Fruit fly (Drosophila melanogaster) whole organism, embryonic: Measurements from ENCODE around the gene yellow-e2.
A peak's percentile ranks its signal among the peaks of the same experiment; 100 is the strongest.

Source experiments
- B-H2 ChIP-seq: fragments of 200-800 bp; sonication (Bioruptor generic); optimal IDR thresholded peaks from 2 replicates; lab custom pipeline; 2018; ENCODE audit warnings: missing biosample characterization, mild to moderate bottlenecking, missing genetic modification characterization
- BEAF-32 ChIP-seq: fragments of 200-800 bp; sonication (Bioruptor generic); optimal IDR thresholded peaks from 3 replicates; lab custom pipeline; 2017; ENCODE audit warnings: missing biosample characterization, missing genetic modification characterization, mild to moderate bottlenecking, moderate library complexity, missing genetic modification reagents
- Bdp1 ChIP-seq: fragments of 200-800 bp; sonication (Bioruptor generic); optimal IDR thresholded peaks from 3 replicates; lab custom pipeline; 2016; ENCODE audit warnings: missing biosample characterization, missing genetic modification characterization
- Blimp-1 ChIP-seq: fragments of 200-800 bp; sonication (Bioruptor generic); optimal IDR thresholded peaks from 3 replicates; lab custom pipeline; 2018; ENCODE audit warnings: missing biosample characterization, missing genetic modification characterization, mild to moderate bottlenecking, moderate library complexity, missing genetic modification reagents
- CG10209 ChIP-seq: fragments of 200-800 bp; sonication (Bioruptor generic); optimal IDR thresholded peaks from 3 replicates; lab custom pipeline; 2017; ENCODE audit warnings: missing biosample characterization, mild to moderate bottlenecking, missing genetic modification characterization, missing genetic modification reagents
- CG10654 ChIP-seq: fragments of 200-800 bp; sonication (Bioruptor generic); optimal IDR thresholded peaks from 2 replicates; lab custom pipeline; 2016; ENCODE audit warnings: missing biosample characterization, missing genetic modification characterization
- CG10979 ChIP-seq: fragments of 200-800 bp; sonication (Bioruptor generic); optimal IDR thresholded peaks from 2 replicates; lab custom pipeline; 2018; ENCODE audit warnings: missing biosample characterization, mild to moderate bottlenecking, missing genetic modification characterization, moderate library complexity
- CG11560 ChIP-seq: fragments of 200-800 bp; sonication (Bioruptor generic); IDR thresholded peaks from 3 replicates; pipeline ENCODE4 v1.3.6; 2022; ENCODE audit warnings: missing biosample characterization, missing genetic modification characterization
- CG12236 ChIP-seq: fragments of 200-800 bp; sonication (Bioruptor generic); optimal IDR thresholded peaks from 2 replicates; lab custom pipeline; 2016; ENCODE audit warnings: missing biosample characterization, missing genetic modification characterization
- CG12942 ChIP-seq: fragments of 200-800 bp; sonication (Bioruptor generic); optimal IDR thresholded peaks from 3 replicates; lab custom pipeline; 2016; ENCODE audit warnings: missing biosample characterization, missing genetic modification characterization
- CG13123 ChIP-seq: fragments of 200-800 bp; sonication (Bioruptor generic); optimal IDR thresholded peaks from 2 replicates; lab custom pipeline; 2016; ENCODE audit warnings: missing biosample characterization, missing genetic modification characterization
- CG13775 ChIP-seq: fragments of 200-800 bp; sonication (Bioruptor generic); optimal IDR thresholded peaks from 3 replicates; lab custom pipeline; 2017; ENCODE audit warnings: missing biosample characterization, mild to moderate bottlenecking, missing genetic modification characterization
- CG2116 ChIP-seq: fragments of 200-800 bp; sonication (Bioruptor generic); optimal IDR thresholded peaks from 3 replicates; lab custom pipeline; 2018; ENCODE audit warnings: missing biosample characterization, mild to moderate bottlenecking, missing genetic modification characterization
- CG33213 ChIP-seq: fragments of 200-800 bp; sonication (Bioruptor generic); optimal IDR thresholded peaks from 3 replicates; lab custom pipeline; 2016; ENCODE audit warnings: missing biosample characterization, missing genetic modification characterization
- CG42726 ChIP-seq: fragments of 200-800 bp; sonication (Bioruptor generic); IDR thresholded peaks from 2 replicates; pipeline ENCODE4 v1.3.6; 2022; ENCODE audit warnings: missing biosample characterization, missing genetic modification characterization; ENCODE audit not compliant: partially characterized antibody
- CG6765 ChIP-seq: fragments of 200-800 bp; sonication (Bioruptor generic); optimal IDR thresholded peaks from 3 replicates; lab custom pipeline; 2017; ENCODE audit warnings: missing biosample characterization, mild to moderate bottlenecking, missing genetic modification characterization
- CG6791 ChIP-seq: fragments of 200-800 bp; sonication (Bioruptor generic); IDR thresholded peaks from 3 replicates; pipeline ENCODE4 v1.3.6; 2022; ENCODE audit warnings: missing biosample characterization, missing genetic modification characterization; ENCODE audit not compliant: partially characterized antibody
- CG7271 ChIP-seq: fragments of 200-800 bp; sonication (Bioruptor generic); optimal IDR thresholded peaks from 2 replicates; lab custom pipeline; 2018; ENCODE audit warnings: missing biosample characterization, mild to moderate bottlenecking, missing genetic modification characterization, moderate library complexity
- CG7745 ChIP-seq: fragments of 200-800 bp; sonication (Bioruptor generic); optimal IDR thresholded peaks from 2 replicates; lab custom pipeline; 2018; ENCODE audit warnings: missing biosample characterization, mild to moderate bottlenecking, missing genetic modification characterization, moderate library complexity
- CG7839 ChIP-seq: fragments of 200-800 bp; sonication (Bioruptor generic); optimal IDR thresholded peaks from 3 replicates; lab custom pipeline; 2018; ENCODE audit warnings: missing biosample characterization, mild to moderate bottlenecking, missing genetic modification characterization, moderate library complexity
- CG7987 ChIP-seq: fragments of 200-800 bp; sonication (Bioruptor generic); optimal IDR thresholded peaks from 2 replicates; lab custom pipeline; 2018; ENCODE audit warnings: missing biosample characterization, mild to moderate bottlenecking, missing genetic modification characterization, moderate library complexity
- CG8944 ChIP-seq: fragments of 200-800 bp; sonication (Bioruptor generic); optimal IDR thresholded peaks from 3 replicates; lab custom pipeline; 2016; ENCODE audit warnings: missing biosample characterization, missing genetic modification characterization
- CG9609 ChIP-seq: fragments of 200-800 bp; sonication (Bioruptor generic); optimal IDR thresholded peaks from 3 replicates; lab custom pipeline; 2016; ENCODE audit warnings: missing biosample characterization, missing genetic modification characterization
- CG9727 ChIP-seq: fragments of 200-800 bp; sonication (Bioruptor generic); optimal IDR thresholded peaks from 3 replicates; lab custom pipeline; 2017; ENCODE audit warnings: missing biosample characterization, mild to moderate bottlenecking, missing genetic modification characterization
- Dll ChIP-seq: fragments of 200-800 bp; sonication (Bioruptor generic); IDR thresholded peaks from 4 replicates; pipeline ENCODE4 v1.3.6; 2022; ENCODE audit warnings: missing biosample characterization, missing genetic modification characterization; ENCODE audit not compliant: partially characterized antibody
- ERR ChIP-seq: fragments of 200-800 bp; sonication (Bioruptor generic); optimal IDR thresholded peaks from 2 replicates; lab custom pipeline; 2016; ENCODE audit warnings: missing biosample characterization, missing genetic modification characterization
- Hmr ChIP-seq: fragments of 200-800 bp; sonication (Bioruptor generic); optimal IDR thresholded peaks from 3 replicates; lab custom pipeline; 2017; ENCODE audit warnings: mild to moderate bottlenecking, missing biosample characterization, missing genetic modification reagents, missing genetic modification characterization
- MBD-R2 ChIP-seq: fragments of 200-800 bp; sonication (Bioruptor generic); IDR thresholded peaks from 2 replicates; pipeline ENCODE4 v1.3.6; 2022; ENCODE audit warnings: missing biosample characterization, missing genetic modification characterization
- MESR4 ChIP-seq: fragments of 200-800 bp; sonication (Bioruptor generic); optimal IDR thresholded peaks from 2 replicates; lab custom pipeline; 2018; ENCODE audit warnings: missing biosample characterization, mild to moderate bottlenecking, missing genetic modification characterization, moderate library complexity
- Mad ChIP-seq: fragments of 200-800 bp; sonication (Bioruptor generic); optimal IDR thresholded peaks from 2 replicates; lab custom pipeline; 2016; ENCODE audit warnings: missing biosample characterization, missing genetic modification characterization
- NFAT ChIP-seq: fragments of 200-800 bp; sonication (Bioruptor generic); IDR thresholded peaks from 2 replicates; pipeline ENCODE4 v1.3.6; 2022; ENCODE audit warnings: missing biosample characterization, missing genetic modification characterization
- Scr ChIP-seq: fragments of 200-800 bp; sonication (Bioruptor generic); IDR thresholded peaks from 2 replicates; pipeline ENCODE4 v1.3.6; 2022; ENCODE audit warnings: missing biosample characterization, missing genetic modification characterization; ENCODE audit not compliant: partially characterized antibody
- Sin3A ChIP-seq: fragments of >200 bp; optimal IDR thresholded peaks from 2 replicates; lab custom pipeline; 2018
- Six4 ChIP-seq: fragments of 200-800 bp; sonication (Bioruptor generic); optimal IDR thresholded peaks from 2 replicates; lab custom pipeline; 2016; ENCODE audit warnings: missing biosample characterization, missing genetic modification characterization
- Sry-δ ChIP-seq: fragments of 200-800 bp; sonication (Bioruptor generic); optimal IDR thresholded peaks from 2 replicates; lab custom pipeline; 2016; ENCODE audit warnings: missing biosample characterization, missing genetic modification characterization
- ash1 ChIP-seq: fragments of 200-800 bp; sonication (Bioruptor generic); optimal IDR thresholded peaks from 2 replicates; lab custom pipeline; 2018; ENCODE audit warnings: missing biosample characterization, mild to moderate bottlenecking, missing genetic modification characterization
- her ChIP-seq: fragments of 200-800 bp; sonication (Bioruptor generic); optimal IDR thresholded peaks from 2 replicates; lab custom pipeline; 2016; ENCODE audit warnings: missing biosample characterization, missing genetic modification characterization
- inv ChIP-seq: fragments of 200-800 bp; sonication (Bioruptor generic); IDR thresholded peaks from 2 replicates; pipeline ENCODE4 v1.3.6; 2022; ENCODE audit warnings: missing biosample characterization, missing genetic modification characterization; ENCODE audit not compliant: partially characterized antibody
- nerfin-2 ChIP-seq: fragments of 200-800 bp; sonication (Bioruptor generic); IDR thresholded peaks from 2 replicates; pipeline ENCODE4 v1.3.6; 2022; ENCODE audit warnings: missing biosample characterization, missing genetic modification characterization; ENCODE audit not compliant: partially characterized antibody
- oc ChIP-seq: fragments of 200-800 bp; sonication (Bioruptor generic); optimal IDR thresholded peaks from 2 replicates; lab custom pipeline; 2018; ENCODE audit warnings: missing biosample characterization, mild to moderate bottlenecking, missing genetic modification characterization, moderate library complexity
- pb ChIP-seq: fragments of 200-800 bp; sonication (Bioruptor generic); optimal IDR thresholded peaks from 3 replicates; lab custom pipeline; 2016; ENCODE audit warnings: missing biosample characterization, missing genetic modification characterization
- pita ChIP-seq: fragments of 200-800 bp; sonication (Bioruptor generic); optimal IDR thresholded peaks from 2 replicates; lab custom pipeline; 2017; ENCODE audit warnings: missing biosample characterization, mild to moderate bottlenecking, missing genetic modification characterization
- pzg ChIP-seq: fragments of 200-800 bp; sonication (Bioruptor generic); optimal IDR thresholded peaks from 3 replicates; lab custom pipeline; 2018; ENCODE audit warnings: missing biosample characterization, mild to moderate bottlenecking, missing genetic modification characterization, moderate library complexity
- sc ChIP-seq, 3 experiments: fragments of >200 bp in 2 of 3; fragments of 200-800 bp in 1 of 3; sonication (Bioruptor generic) in 1 of 3; optimal IDR thresholded peaks; 2 replicates in 2 of 3; 3 replicates in 1 of 3; lab custom pipeline; 2017; ENCODE audit warnings: mild to moderate bottlenecking in 1 of 3, missing biosample characterization in 1 of 3, missing genetic modification characterization in 1 of 3, missing genetic modification reagents in 1 of 3
- shn ChIP-seq: fragments of 200-800 bp; sonication (Bioruptor generic); optimal IDR thresholded peaks from 3 replicates; lab custom pipeline; 2016; ENCODE audit warnings: missing biosample characterization, missing genetic modification characterization
- sob ChIP-seq: fragments of 200-800 bp; sonication (Bioruptor generic); IDR thresholded peaks from 2 replicates; pipeline ENCODE4 v1.3.6; 2022; ENCODE audit warnings: missing biosample characterization, missing genetic modification characterization
- tna ChIP-seq: fragments of 200-800 bp; sonication (Bioruptor generic); IDR thresholded peaks from 2 replicates; pipeline ENCODE4 v1.3.6; 2022; ENCODE audit warnings: missing biosample characterization, missing genetic modification characterization; ENCODE audit not compliant: partially characterized antibody
- trem ChIP-seq: fragments of 200-800 bp; optimal IDR thresholded peaks from 3 replicates; lab custom pipeline; 2019; ENCODE audit warnings: missing biosample characterization, mild to moderate bottlenecking, missing genetic modification characterization, moderate library complexity
- zfh2 ChIP-seq: fragments of 200-800 bp; sonication (Bioruptor generic); optimal IDR thresholded peaks from 2 replicates; lab custom pipeline; 2016; ENCODE audit warnings: missing biosample characterization, missing genetic modification characterization

Gene yellow-e2

DNA sequence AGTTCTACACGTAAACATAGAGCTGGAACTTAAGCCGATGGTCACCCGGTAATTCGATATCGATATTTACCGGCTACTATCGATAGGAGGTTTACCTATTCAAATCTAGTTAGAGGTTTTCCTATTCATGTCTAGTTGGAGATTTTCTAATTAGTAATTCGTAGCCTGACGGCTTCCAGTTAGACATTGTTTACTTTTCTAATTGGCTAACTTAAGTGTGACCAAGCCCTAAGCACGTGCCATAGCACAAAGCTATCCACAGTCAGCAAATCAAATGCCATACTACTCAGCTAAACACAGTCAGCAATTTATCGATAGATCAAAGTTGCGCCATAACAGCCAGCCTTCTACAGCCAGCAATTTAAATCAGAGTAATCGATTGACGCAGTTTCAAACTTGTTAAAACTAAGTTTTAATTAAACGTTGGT lies 3.8 kb downstream of the yellow-e2 start, which contains the start of gene Dpm3 (continued):
- TF ChIP-seq CG7745 (tag; lab: Kevin White, UChicago) = peak; percentile 9
- TF ChIP-seq CG42726 (GFP tag; lab: Robert Waterston, UW) = peak; percentile 84
- TF ChIP-seq CG10979 = peak; percentile 15
- peak; percentile 68 for TF ChIP-seq CG2116
- TF ChIP-seq CG13775 (GFP tag; lab: Kevin White, UChicago) = peak; percentile 30
- peak; percentile 63 for TF ChIP-seq B-H2
- TF ChIP-seq Blimp-1 (GFP tag; lab: Kevin White, UChicago) = peak; percentile 18
- peak; percentile 2 for TF ChIP-seq ERR (GFP tag; lab: Kevin White, UChicago)
- TF ChIP-seq sc (optimal IDR thresholded peaks at IDR 0.05; lab: Kevin White, UChicago) = no peak
- no peak for TF ChIP-seq sc (GFP tag; optimal IDR thresholded peaks at IDR 0.05; lab: Kevin White, UChicago)
- TF ChIP-seq ash1 (GFP tag; lab: Kevin White, UChicago) = no peak
- TF ChIP-seq her (GFP tag; lab: Kevin White, UChicago) = peak; percentile 27
- peak; percentile 93 for TF ChIP-seq BEAF-32 (GFP tag; lab: Kevin White, UChicago)
- peak; percentile 16 for TF ChIP-seq CG9727
- peak; percentile 57 for TF ChIP-seq zfh2 (GFP tag; lab: Kevin White, UChicago)
- peak; percentile 88 for TF ChIP-seq CG6791 (GFP tag; lab: Robert Waterston, UW)
- TF ChIP-seq shn (GFP tag; lab: Kevin White, UChicago) = peak; percentile 70
- TF ChIP-seq CG11560 (tag; lab: Robert Waterston, UW) = peak; percentile 58; the same call in 1 of the 3 replicates
- TF ChIP-seq CG7839 (tag; lab: Kevin White, UChicago) = peak; percentile 5
- TF ChIP-seq tna (GFP tag; lab: Robert Waterston, UW) = peak; percentile 82
- peak; percentile 38 for TF ChIP-seq CG9609 (GFP tag; lab: Kevin White, UChicago)
- TF ChIP-seq CG8944 (GFP tag; lab: Kevin White, UChicago) = peak; percentile 52
- peak; percentile 9 for TF ChIP-seq CG7987
- TF ChIP-seq pzg (GFP tag; lab: Kevin White, UChicago) = peak; percentile 96
- peak; percentile 69 for TF ChIP-seq MBD-R2 (GFP tag; lab: Robert Waterston, UW)
- TF ChIP-seq Sry-δ = peak; percentile 97
- peak; percentile 97 for TF ChIP-seq Dll
- peak; percentile 93 for TF ChIP-seq Scr
- TF ChIP-seq CG12942 (GFP tag; lab: Kevin White, UChicago) = peak; percentile 22
- TF ChIP-seq Bdp1 = peak; percentile 39
- peak; percentile 88 for TF ChIP-seq Sin3A (lab: Kevin White, UChicago)
- peak; percentile 80 for TF ChIP-seq nerfin-2 (GFP tag; lab: Robert Waterston, UW)
- TF ChIP-seq Six4 (GFP tag; lab: Kevin White, UChicago) = no peak
- TF ChIP-seq CG6765 (GFP tag; lab: Kevin White, UChicago) = no peak
- TF ChIP-seq pita (GFP tag; lab: Kevin White, UChicago) = peak; percentile 17
- TF ChIP-seq inv (GFP tag; lab: Robert Waterston, UW) = peak; percentile 89
- TF ChIP-seq Mad (GFP tag; lab: Kevin White, UChicago) = peak; percentile 70
- peak; percentile 76 for TF ChIP-seq CG33213 (GFP tag; lab: Kevin White, UChicago)
- TF ChIP-seq CG7271 = no peak
- TF ChIP-seq CG12236 = peak; percentile 21
- TF ChIP-seq NFAT = peak; percentile 27; the same call in 1 of the 2 replicates
- peak; percentile 27 for TF ChIP-seq MESR4
- TF ChIP-seq CG13123 = peak; percentile 38
- TF ChIP-seq CG10654 (GFP tag; lab: Kevin White, UChicago) = peak; percentile 8
- peak; percentile 58 for TF ChIP-seq pb (GFP tag; lab: Kevin White, UChicago)
- TF ChIP-seq CG10209 (GFP tag; lab: Kevin White, UChicago) = no peak
- no peak for TF ChIP-seq oc
- peak; percentile 82 for TF ChIP-seq trem (tag; lab: Kevin White, UChicago)
- peak; percentile 76 for TF ChIP-seq Hmr (GFP tag; lab: Kevin White, UChicago)
- TF ChIP-seq sob (GFP tag; lab: Robert Waterston, UW) = peak; percentile 56
